Fruit fly (Drosophila melanogaster) whole organism: ENCODE measurements around the gene CG14130.

Experiments used
- CG8478 ChIP-seq: fragments of >200 bp; optimal IDR thresholded peaks from 2 replicates; lab custom pipeline; 2018; ENCODE audit warnings: inconsistent platforms
- Dll ChIP-seq: fragments of >200 bp; optimal IDR thresholded peaks from 2 replicates; lab custom pipeline; 2017
- EcR ChIP-seq, 2 experiments: fragments of >200 bp; optimal IDR thresholded peaks; 2 replicates each; lab custom pipeline; 2017; ENCODE audit warnings: missing biosample characterization in 2 of 2, missing genetic modification characterization in 2 of 2, missing genetic modification reagents in 2 of 2
- pan ChIP-seq: fragments of >200 bp; optimal IDR thresholded peaks from 2 replicates; lab custom pipeline; 2017
- psq ChIP-seq: fragments of >200 bp; optimal IDR thresholded peaks from 2 replicates; lab custom pipeline; 2017
- usp ChIP-seq: fragments of >200 bp; optimal IDR thresholded peaks from 2 replicates; lab custom pipeline; 2017; ENCODE audit warnings: missing biosample characterization, missing genetic modification characterization, mixed read lengths

Gene CG14130

dm6 chr3L:11862266-11862665, 47.0 kb downstream of the CG14130 start:
- TF ChIP-seq CG8478 (lab: Kevin White, UChicago) (no peak), usp (GFP tag; lab: Kevin White, UChicago) (no peak), pan (lab: Kevin White, UChicago) (no peak)

- TF ChIP-seq EcR (GFP tag; optimal IDR thresholded peaks at IDR 0.05; lab: Kevin White, UChicago) (no peak), psq (lab: Kevin White, UChicago) (no peak), usp (GFP tag; lab: Kevin White, UChicago) (no peak), CG8478 (lab: Kevin White, UChicago) (no peak), pan (lab: Kevin White, UChicago) (no peak), Dll (lab: Kevin White, UChicago) (no peak)
Measured at dm6 chr3L:11863587-11863986, 48.3 kb downstream of the CG14130 start.
